Worm (Caenorhabditis elegans) whole organism, late embryonic: ENCODE results near the gene F20H11.4.
A peak's percentile ranks its signal among the peaks of the same experiment; 100 is the strongest.

Experiments
- K09A11.1 ChIP-seq: sonication (generic microtip); optimal IDR thresholded peaks from 2 replicates; lab custom pipeline; 2017; ENCODE audit warnings: antibody characterized with exemption, mild to moderate bottlenecking, missing genetic modification characterization, missing compliant biosample characterization; ENCODE audit not compliant: insufficient read depth
- T23F11.4 ChIP-seq: fragments of 200-800 bp; sonication (Bioruptor generic); optimal IDR thresholded peaks from 2 replicates; lab custom pipeline; 2018; ENCODE audit warnings: mild to moderate bottlenecking, missing genetic modification characterization, missing compliant biosample characterization
- ahr-1 ChIP-seq: sonication (generic microtip); optimal IDR thresholded peaks from 2 replicates; lab custom pipeline; 2016; ENCODE audit warnings: missing genetic modification characterization, missing compliant biosample characterization
- ceh-18 ChIP-seq: sonication (generic microtip); optimal IDR thresholded peaks from 2 replicates; lab custom pipeline; 2016; ENCODE audit warnings: missing genetic modification characterization, missing compliant biosample characterization
- ceh-34 ChIP-seq: sonication (generic microtip); optimal IDR thresholded peaks from 2 replicates; lab custom pipeline; 2016; ENCODE audit warnings: mild to moderate bottlenecking, missing genetic modification characterization, missing compliant biosample characterization
- ceh-45 ChIP-seq: fragments of 200-800 bp; sonication (Bioruptor generic); IDR thresholded peaks from 2 replicates; pipeline ENCODE4 v1.3.6; 2022; ENCODE audit warnings: missing genetic modification reagents, missing genetic modification characterization, missing compliant biosample characterization
- ceh-48 ChIP-seq: sonication (generic microtip); optimal IDR thresholded peaks from 2 replicates; lab custom pipeline; 2016; ENCODE audit warnings: missing genetic modification characterization, inconsistent platforms, missing compliant biosample characterization
- che-1 ChIP-seq: sonication (generic microtip); optimal IDR thresholded peaks from 2 replicates; lab custom pipeline; 2016; ENCODE audit warnings: mild to moderate bottlenecking, missing genetic modification characterization, missing compliant biosample characterization
- dmd-4 ChIP-seq: sonication (generic microtip); optimal IDR thresholded peaks from 2 replicates; lab custom pipeline; 2016; ENCODE audit warnings: borderline replicate concordance, missing genetic modification characterization, missing compliant biosample characterization
- dve-1 ChIP-seq: sonication (generic microtip); optimal IDR thresholded peaks from 2 replicates; lab custom pipeline; 2017; ENCODE audit warnings: antibody characterized with exemption, mild to moderate bottlenecking, missing genetic modification characterization, missing compliant biosample characterization
- elt-2 ChIP-seq: sonication (generic microtip); optimal IDR thresholded peaks from 2 replicates; lab custom pipeline; 2016; ENCODE audit warnings: missing genetic modification reagents, missing genetic modification characterization, missing compliant biosample characterization
- elt-4 ChIP-seq: sonication (generic microtip); optimal IDR thresholded peaks from 2 replicates; lab custom pipeline; 2016; ENCODE audit warnings: missing genetic modification characterization, missing compliant biosample characterization
- eyg-1 ChIP-seq: sonication (generic microtip); optimal IDR thresholded peaks from 2 replicates; lab custom pipeline; 2016; ENCODE audit warnings: missing genotype, missing genetic modification characterization, missing compliant biosample characterization
- fax-1 ChIP-seq: sonication (generic microtip); optimal IDR thresholded peaks from 2 replicates; lab custom pipeline; 2016; ENCODE audit warnings: missing genotype, missing genetic modification characterization, missing compliant biosample characterization
- gmeb-2 ChIP-seq: sonication (generic microtip); optimal IDR thresholded peaks from 2 replicates; lab custom pipeline; 2016; ENCODE audit warnings: missing genetic modification characterization, inconsistent platforms, missing compliant biosample characterization
- hlh-15 ChIP-seq: sonication (generic microtip); optimal IDR thresholded peaks from 2 replicates; lab custom pipeline; 2016; ENCODE audit warnings: missing genetic modification characterization, missing compliant biosample characterization
- lim-6 ChIP-seq: sonication (generic microtip); optimal IDR thresholded peaks from 2 replicates; lab custom pipeline; 2016; ENCODE audit warnings: missing genetic modification characterization, missing compliant biosample characterization
- madf-2 ChIP-seq: sonication (generic microtip); optimal IDR thresholded peaks from 2 replicates; lab custom pipeline; 2017; ENCODE audit warnings: missing genetic modification characterization, missing compliant biosample characterization
- nfya-1 ChIP-seq: sonication (generic microtip); optimal IDR thresholded peaks from 2 replicates; lab custom pipeline; 2017; ENCODE audit warnings: missing genetic modification characterization, mild to moderate bottlenecking, missing compliant biosample characterization, antibody characterized with exemption, moderate library complexity
- nhr-11 ChIP-seq: fragments of 150-350 bp; optimal IDR thresholded peaks from 2 replicates; lab custom pipeline; 2014; ENCODE audit warnings: missing biosample characterization, missing genetic modification characterization
- nhr-232 ChIP-seq: sonication (generic microtip); optimal IDR thresholded peaks from 2 replicates; lab custom pipeline; 2016; ENCODE audit warnings: missing genetic modification characterization, missing compliant biosample characterization
- pax-1 ChIP-seq: fragments of 150-350 bp; optimal IDR thresholded peaks from 2 replicates; lab custom pipeline; 2014; ENCODE audit warnings: missing biosample characterization, missing genetic modification characterization
- pha-4 ChIP-seq: fragments of 150-350 bp; optimal IDR thresholded peaks from 2 replicates; lab custom pipeline; 2018; ENCODE audit warnings: missing biosample characterization, missing genetic modification reagents, missing genetic modification characterization
- pros-1 ChIP-seq: fragments of 150-350 bp; optimal IDR thresholded peaks from 2 replicates; lab custom pipeline; 2014; ENCODE audit warnings: missing biosample characterization, missing genetic modification reagents, missing genetic modification characterization
- rnt-1 ChIP-seq: sonication (generic microtip); optimal IDR thresholded peaks from 2 replicates; lab custom pipeline; 2016; ENCODE audit warnings: missing genetic modification characterization, missing compliant biosample characterization
- sdc-2 ChIP-seq: sonication (generic microtip); optimal IDR thresholded peaks from 2 replicates; lab custom pipeline; 2016; ENCODE audit warnings: missing genotype, missing genetic modification characterization, missing compliant biosample characterization
- sox-2 ChIP-seq: fragments of 200-800 bp; sonication (Bioruptor generic); IDR thresholded peaks from 2 replicates; pipeline ENCODE4 v1.3.6; 2022; ENCODE audit warnings: missing genetic modification reagents, missing genetic modification characterization, missing compliant biosample characterization
- sox-4 ChIP-seq: sonication (generic microtip); optimal IDR thresholded peaks from 2 replicates; lab custom pipeline; 2017; ENCODE audit warnings: mild to moderate bottlenecking, missing genetic modification characterization, inconsistent platforms, missing compliant biosample characterization
- tbx-2 ChIP-seq: sonication (generic microtip); optimal IDR thresholded peaks from 2 replicates; lab custom pipeline; 2016; ENCODE audit warnings: missing genetic modification characterization, missing compliant biosample characterization
- tbx-7 ChIP-seq: sonication (generic microtip); optimal IDR thresholded peaks from 2 replicates; lab custom pipeline; 2016; ENCODE audit warnings: missing genotype, missing genetic modification characterization, missing compliant biosample characterization
- ttx-3 ChIP-seq: sonication (generic microtip); optimal IDR thresholded peaks from 2 replicates; lab custom pipeline; 2016; ENCODE audit warnings: missing genetic modification reagents, missing genetic modification characterization, missing compliant biosample characterization
- unc-3 ChIP-seq, 2 experiments: fragments of 200-800 bp in 1 of 2; sonication (Bioruptor generic) in 1 of 2; sonication (generic microtip) in 1 of 2; conservative IDR thresholded peaks in 1 of 2; optimal IDR thresholded peaks in 1 of 2; 2 replicates each; pipeline versions ENCODE4 v1.3.6 to Lab custom; 2016 to 2022; ENCODE audit warnings: missing compliant biosample characterization in 2 of 2, missing genetic modification characterization in 2 of 2, missing genetic modification reagents in 1 of 2
- unc-42 ChIP-seq: sonication (generic microtip); optimal IDR thresholded peaks from 2 replicates; lab custom pipeline; 2016; ENCODE audit warnings: missing genotype, missing genetic modification characterization, missing compliant biosample characterization
- unc-55 ChIP-seq: sonication (generic microtip); optimal IDR thresholded peaks from 2 replicates; lab custom pipeline; 2017; ENCODE audit warnings: missing biosample characterization, missing genetic modification reagents, missing genetic modification characterization

Gene F20H11.4

DNA sequence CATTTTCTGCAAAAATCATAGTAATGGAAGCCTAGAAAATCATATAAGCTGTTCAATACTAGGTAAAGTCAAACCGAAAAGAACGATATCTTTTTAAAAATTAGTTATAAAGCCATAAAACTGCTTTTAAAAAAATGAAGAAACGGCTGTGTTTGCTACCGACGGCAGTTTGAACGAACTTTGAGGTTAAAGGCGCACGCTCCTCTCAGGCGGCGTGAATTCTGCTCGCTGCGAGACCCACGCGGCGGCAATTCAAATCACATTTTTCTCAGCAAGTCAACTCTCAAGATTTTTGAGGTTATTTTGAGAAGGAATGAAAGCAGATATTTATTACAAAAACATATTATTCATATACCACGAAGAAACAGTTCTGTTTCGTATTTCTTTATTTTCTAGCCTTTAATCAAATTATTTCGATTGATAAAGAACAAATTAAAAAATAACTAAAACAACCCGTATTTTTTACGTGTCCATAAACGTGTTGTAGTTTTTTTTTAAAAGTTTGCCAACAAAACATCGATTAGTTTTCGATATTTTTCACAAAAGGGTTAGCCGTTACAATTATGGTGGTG is at the start of gene F20H11.4, which contains the start of gene mdh-2:
TSS of gene F20H11.4 (plus strand) at position 522 of the 572 bp plus-strand sequence.
TSS of gene mdh-2 (minus strand) at position 6 of the 572 bp plus-strand sequence.
- TF ChIP-seq ceh-18 (tag; lab: Kevin White, UChicago): peak; percentile 2
- peak; percentile 56 for TF ChIP-seq nfya-1 (tag; lab: Kevin White, UChicago)
- no peak for TF ChIP-seq ceh-45 (GFP tag; lab: Robert Waterston, UW)
- TF ChIP-seq madf-2: no peak
- peak; percentile 33 for TF ChIP-seq tbx-2 (tag; lab: Kevin White, UChicago)
- peak; percentile 13 for TF ChIP-seq unc-42
- TF ChIP-seq unc-55 (GFP tag; lab: Kevin White, UChicago): peak; percentile 2
- TF ChIP-seq dve-1 (tag; lab: Kevin White, UChicago): peak; percentile 50

DNA sequence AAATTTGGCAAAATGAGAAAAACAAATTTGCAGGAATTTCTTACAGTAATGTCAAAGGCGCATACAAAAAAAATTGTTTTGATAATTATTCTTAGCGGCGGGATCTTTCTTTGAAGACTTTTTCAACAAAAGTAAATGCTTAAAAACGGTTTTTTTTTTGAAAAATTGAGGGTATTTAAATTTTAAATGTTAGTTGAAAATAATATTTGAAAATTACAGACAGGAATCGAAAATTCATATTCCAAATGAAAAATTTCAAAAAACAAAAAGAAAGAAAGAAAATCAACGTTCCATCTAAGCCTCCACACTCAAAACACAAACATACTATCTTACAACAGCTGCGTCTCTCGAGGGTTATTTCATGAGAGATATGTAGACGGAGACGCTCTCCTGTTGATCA is 31.3 kb upstream of the F20H11.4 start:
- TF ChIP-seq tbx-2 (tag; lab: Kevin White, UChicago) (no peak), dve-1 (tag; lab: Kevin White, UChicago) (no peak), nhr-11 (tag; lab: Kevin White, UChicago) (no peak), ttx-3 (no peak), T23F11.4 (GFP tag; lab: Kevin White, UChicago) (no peak), fax-1 (tag; lab: Kevin White, UChicago) (no peak), lim-6 (tag; lab: Kevin White, UChicago) (no peak), sox-2 (GFP tag; lab: Robert Waterston, UW) (no peak), eyg-1 (tag; lab: Kevin White, UChicago) (no peak), sox-4 (tag; lab: Kevin White, UChicago) (no peak), pax-1 (tag; lab: Kevin White, UChicago) (no peak)

DNA sequence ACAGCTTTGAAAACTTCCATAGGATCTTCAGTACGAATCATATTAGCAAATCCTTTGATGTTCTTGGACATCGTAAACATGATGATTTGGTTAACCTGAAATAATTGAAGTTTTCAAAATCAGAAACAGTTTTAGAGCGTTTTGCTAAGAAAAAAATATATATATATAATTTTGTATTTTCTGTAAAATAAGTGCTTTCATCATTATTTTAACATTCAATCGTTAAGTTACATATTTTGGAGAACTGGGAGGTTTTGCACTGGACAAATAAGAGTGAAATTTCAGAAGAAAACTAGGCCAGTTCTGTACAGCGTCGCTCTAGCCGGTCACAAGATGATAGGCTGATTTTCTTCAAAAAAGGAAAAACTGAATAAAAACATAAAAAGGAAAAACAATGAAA is 29.9 kb upstream of the F20H11.4 start, which contains the start of gene F27B3.6:
TSS of gene F27B3.6 (minus strand) at position 101 of the 400 bp plus-strand sequence.
- TF ChIP-seq dve-1 (tag; lab: Kevin White, UChicago): no peak
- TF ChIP-seq che-1 (tag; lab: Kevin White, UChicago): no peak
- no peak for TF ChIP-seq unc-3 (GFP tag; conservative IDR thresholded peaks at IDR 0.05; lab: Robert Waterston, UW)
- no peak for TF ChIP-seq unc-3 (tag; optimal IDR thresholded peaks at IDR 0.05; lab: Kevin White, UChicago)
- no peak for TF ChIP-seq ahr-1
- TF ChIP-seq nfya-1 (tag; lab: Kevin White, UChicago): no peak
- no peak for TF ChIP-seq K09A11.1 (tag; lab: Kevin White, UChicago)
- no peak for TF ChIP-seq lim-6 (tag; lab: Kevin White, UChicago)
- TF ChIP-seq ceh-18 (tag; lab: Kevin White, UChicago): no peak
- no peak for TF ChIP-seq ceh-45 (GFP tag; lab: Robert Waterston, UW)
- no peak for TF ChIP-seq madf-2
- no peak for TF ChIP-seq ceh-34 (tag; lab: Kevin White, UChicago)
- no peak for TF ChIP-seq hlh-15 (tag; lab: Kevin White, UChicago)
- TF ChIP-seq nhr-232 (tag; lab: Kevin White, UChicago): no peak
- TF ChIP-seq ceh-48: no peak
- TF ChIP-seq, all 69 proteins: peak for 0

DNA sequence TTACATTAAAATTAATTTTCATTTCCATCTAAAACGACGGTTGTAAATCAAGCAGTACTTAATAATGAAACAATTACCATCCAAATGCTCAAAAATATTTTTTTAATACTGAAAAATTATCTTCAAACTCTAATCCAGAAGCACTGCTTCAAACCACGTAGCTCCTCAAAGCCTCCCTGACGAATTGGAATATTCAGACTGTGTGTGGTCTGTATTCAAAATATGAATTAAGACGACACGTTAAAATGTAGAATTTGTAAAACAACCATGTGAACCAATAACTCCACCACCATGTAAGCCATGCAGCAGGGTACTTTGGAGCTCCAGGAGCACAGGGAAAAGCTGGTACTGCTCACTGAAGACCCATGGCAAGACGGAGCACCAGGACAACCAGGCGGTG is 29.0 kb upstream of the F20H11.4 start, which contains the start of gene F27B3.8:
TSS of gene F27B3.8 (plus strand) at position 301 of the 400 bp plus-strand sequence.
- TF ChIP-seq pha-4 (tag; lab: Kevin White, UChicago) (no peak), ahr-1 (no peak), che-1 (tag; lab: Kevin White, UChicago) (no peak), gmeb-2 (tag; lab: Kevin White, UChicago) (no peak), dmd-4 (tag; lab: Kevin White, UChicago) (no peak), K09A11.1 (tag; lab: Kevin White, UChicago) (no peak), sdc-2 (no peak), tbx-7 (tag; lab: Kevin White, UChicago) (no peak), pros-1 (tag; lab: Kevin White, UChicago) (no peak), elt-4 (no peak), rnt-1 (tag; lab: Kevin White, UChicago) (no peak), sox-2 (GFP tag; lab: Robert Waterston, UW) (no peak), elt-2 (tag; lab: Kevin White, UChicago) (no peak)
